Worm (Caenorhabditis elegans) whole organism, L2 larva: Measurements from ENCODE around the gene rps-24.

Experiments
- blmp-1 ChIP-seq: sonication (generic microtip); optimal IDR thresholded peaks from 2 replicates; lab custom pipeline; 2017; ENCODE audit warnings: missing genetic modification characterization, mild to moderate bottlenecking, missing compliant biosample characterization, antibody characterized with exemption, moderate library complexity; ENCODE audit not compliant: insufficient read depth
- ceh-82 ChIP-seq: fragments of 150-350 bp; optimal IDR thresholded peaks from 2 replicates; lab custom pipeline; 2014; ENCODE audit warnings: missing biosample characterization, missing genetic modification characterization
- dmd-4 ChIP-seq: sonication (generic microtip); optimal IDR thresholded peaks from 2 replicates; lab custom pipeline; 2017; ENCODE audit warnings: missing biosample characterization, missing genetic modification characterization
- elt-1 ChIP-seq: fragments of 150-350 bp; optimal IDR thresholded peaks from 2 replicates; lab custom pipeline; 2014; ENCODE audit warnings: missing biosample characterization, missing genetic modification characterization
- mdl-1 ChIP-seq, 2 experiments: fragments of 150-350 bp in 1 of 2; sonication (generic microtip) in 1 of 2; optimal IDR thresholded peaks; 2 replicates each; lab custom pipeline; 2017; ENCODE audit warnings: missing biosample characterization in 2 of 2, missing genetic modification characterization in 2 of 2
- snpc-4 ChIP-seq: fragments of 150-350 bp; optimal IDR thresholded peaks from 2 replicates; lab custom pipeline; 2014; ENCODE audit warnings: missing biosample characterization, missing genetic modification characterization
- unc-39 ChIP-seq: fragments of 150-350 bp; optimal IDR thresholded peaks from 2 replicates; lab custom pipeline; 2014; ENCODE audit warnings: missing biosample characterization, missing genetic modification characterization
- unc-62 ChIP-seq: fragments of 150-350 bp; optimal IDR thresholded peaks from 2 replicates; lab custom pipeline; 2014; ENCODE audit warnings: missing biosample characterization, missing genetic modification reagents, missing genetic modification characterization
- ztf-4 ChIP-seq: fragments of 150-350 bp; optimal IDR thresholded peaks from 2 replicates; lab custom pipeline; 2014; ENCODE audit warnings: missing biosample characterization, missing genetic modification characterization

ce11 chrIV:375915-376314, 9.8 kb upstream of the rps-24 start, which contains the start of gene fln-1:
- no peak for TF ChIP-seq ztf-4 (tag; lab: Kevin White, UChicago)
- no peak for TF ChIP-seq mdl-1 (tag; optimal IDR thresholded peaks at IDR 0.05; lab: Kevin White, UChicago)
- TF ChIP-seq ceh-82 (tag; lab: Kevin White, UChicago), result no peak
- TF ChIP-seq dmd-4 (tag; lab: Kevin White, UChicago), result no peak
- no peak for TF ChIP-seq unc-39 (tag; lab: Kevin White, UChicago)
- TF ChIP-seq snpc-4 (tag; lab: Kevin White, UChicago), result no peak
- TF ChIP-seq unc-62, result no peak
- TF ChIP-seq blmp-1 (tag; lab: Kevin White, UChicago), result no peak
- no peak for TF ChIP-seq elt-1 (tag; lab: Kevin White, UChicago)
